Worm (Caenorhabditis elegans): Measurements from ENCODE around the gene haf-3.
"Not testable (repeated sequence)": the region's sequence is repeated elsewhere in the genome, so short reads cannot be mapped to it uniquely, and the experiment has no call there.

The haf-3 gene

DNA sequence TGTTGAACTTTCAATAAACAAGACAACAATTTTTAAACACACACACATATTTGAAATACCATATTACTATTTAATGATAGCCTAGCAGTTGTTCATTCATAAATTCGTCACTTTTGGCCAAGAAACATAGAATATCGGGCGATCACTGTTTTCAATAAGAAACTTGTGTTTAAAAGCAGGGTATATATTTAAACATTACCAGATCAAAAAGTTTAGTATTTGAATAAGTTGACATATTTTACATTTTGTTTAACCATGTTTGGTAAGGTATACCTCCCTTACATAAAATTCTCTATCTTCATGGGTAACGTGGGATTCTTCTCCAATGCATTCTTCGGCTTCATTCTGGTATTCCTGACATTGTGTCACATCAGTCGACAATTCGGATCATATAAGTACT lies 11.2 kb downstream of the haf-3 start, which contains the start of gene str-8:
str-8 (plus strand) TSS at position 301 of the 400 bp plus-strand sequence.
- not testable (repeated sequence) for TF ChIP-seq nfya-1, elt-2, pqm-1 (tag; optimal IDR thresholded peaks at IDR 0.05)

DNA sequence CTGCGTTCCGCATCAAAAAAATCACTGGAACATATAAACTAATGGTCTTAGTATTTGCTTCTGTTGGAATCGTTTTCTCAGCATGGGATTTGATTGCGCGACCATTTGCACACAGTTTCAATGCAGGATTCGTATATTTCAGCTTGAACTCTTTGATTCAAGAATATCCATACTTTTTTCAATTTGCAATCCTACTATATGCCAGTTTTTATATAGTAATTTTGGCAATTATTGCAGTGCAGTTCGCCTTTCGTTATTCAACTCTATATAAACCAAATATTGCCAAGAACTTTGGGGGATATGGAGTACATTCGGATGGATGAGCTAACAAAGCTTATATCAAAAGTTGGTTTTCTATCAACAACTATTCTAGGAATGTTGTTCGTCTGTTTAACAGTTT lies 13.0 kb downstream of the haf-3 start, which contains the start of gene str-5:
str-5 (plus strand) TSS at position 301 of the 400 bp plus-strand sequence.
- TF ChIP-seq ahr-1, pha-2, odd-2 (tag; optimal IDR thresholded peaks at IDR 0.05): not testable (repeated sequence)

ce11 chrV:15752049-15752448 lies 13.9 kb downstream of the haf-3 start, which contains the start of gene str-43:
Gene str-43, minus strand, starts transcription at chrV:15752149.
- TF ChIP-seq ceh-2 (tag; optimal IDR thresholded peaks at IDR 0.05) (no peak), pat-9 (tag; optimal IDR thresholded peaks at IDR 0.05) (no peak), ceh-9 (tag; optimal IDR thresholded peaks at IDR 0.05) (no peak), rnt-1 (tag; optimal IDR thresholded peaks at IDR 0.05) (no peak), ceh-22 (tag; optimal IDR thresholded peaks at IDR 0.05) (no peak), eyg-1 (tag; optimal IDR thresholded peaks at IDR 0.05) (no peak), elt-2 (tag; optimal IDR thresholded peaks at IDR 0.05) (no peak), K09A11.1 (tag; optimal IDR thresholded peaks at IDR 0.05; ENCODE audit: insufficient read depth) (no peak), nfya-1 (tag; optimal IDR thresholded peaks at IDR 0.05) (no peak), tbx-2 (tag; optimal IDR thresholded peaks at IDR 0.05) (no peak), npax-4 (tag; optimal IDR thresholded peaks at IDR 0.05) (no peak), fkh-6 (tag; optimal IDR thresholded peaks at IDR 0.05) (no peak), dve-1 (tag; optimal IDR thresholded peaks at IDR 0.05) (no peak), hlh-30 (tag; optimal IDR thresholded peaks at IDR 0.05; ENCODE audit: insufficient read depth) (no peak), syd-9 (tag; optimal IDR thresholded peaks at IDR 0.05) (no peak)

DNA sequence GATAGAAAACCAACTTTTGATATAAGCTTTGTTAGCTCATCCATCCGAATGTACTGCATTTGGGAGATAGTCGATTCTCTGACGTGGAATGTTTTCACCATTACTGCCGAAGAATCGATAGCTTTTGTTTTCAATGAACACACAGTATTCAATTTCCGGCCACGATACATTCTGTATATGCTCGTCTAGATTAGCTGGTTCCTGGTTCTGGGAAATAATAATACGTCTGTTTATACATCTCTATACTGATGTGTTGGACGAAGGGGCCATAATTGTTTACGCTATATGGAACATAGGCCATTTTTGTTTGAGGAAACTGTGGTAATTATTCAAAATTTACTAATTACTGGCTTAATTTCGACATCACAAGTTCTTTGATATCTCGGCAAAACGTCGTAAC lies 15.8 kb downstream of the haf-3 start, which contains the start of gene str-6:
str-6 (minus strand) TSS at position 101 of the 400 bp plus-strand sequence.
- TF ChIP-seq unc-42 (tag; optimal IDR thresholded peaks at IDR 0.05): no peak
- TF ChIP-seq pha-4 (tag; optimal IDR thresholded peaks at IDR 0.05): no peak
- no peak for TF ChIP-seq syd-9 (tag; optimal IDR thresholded peaks at IDR 0.05)
- no peak for TF ChIP-seq ets-4 (tag; optimal IDR thresholded peaks at IDR 0.05)
- no peak for TF ChIP-seq sox-2 (GFP tag; IDR thresholded peaks at IDR 0.05)
- no peak for TF ChIP-seq ref-2 (tag; optimal IDR thresholded peaks at IDR 0.05)
- no peak for TF ChIP-seq ceh-19 (GFP tag; optimal IDR thresholded peaks at IDR 0.05)
- no peak for TF ChIP-seq ceh-22 (tag; optimal IDR thresholded peaks at IDR 0.05)
- TF ChIP-seq madf-2 (tag; optimal IDR thresholded peaks at IDR 0.05): no peak
- TF ChIP-seq pha-2 (tag; optimal IDR thresholded peaks at IDR 0.05): no peak
- no peak for TF ChIP-seq nhr-11 (tag; optimal IDR thresholded peaks at IDR 0.05)
- no peak for TF ChIP-seq K02D7.2 (tag; optimal IDR thresholded peaks at IDR 0.05)

ce11 chrV:15748343-15748742 lies 17.6 kb downstream of the haf-3 start, which contains the start of gene T23D5.8:
Gene T23D5.8, minus strand, starts transcription at chrV:15748443.
- TF ChIP-seq pag-3 (tag; optimal IDR thresholded peaks at IDR 0.05; ENCODE audit: borderline replicate concordance); dmd-4 (tag; optimal IDR thresholded peaks at IDR 0.05; ENCODE audit: borderline replicate concordance); C38D4.7 (GFP tag; optimal IDR thresholded peaks at IDR 0.05): not testable (repeated sequence)

ce11 chrV:15744366-15744765 lies 21.6 kb downstream of the haf-3 start, which contains the start of gene str-19:
Gene str-19, minus strand, starts transcription at chrV:15744466.
- TF ChIP-seq C38D4.7 (GFP tag; optimal IDR thresholded peaks at IDR 0.05); ceh-24 (tag; optimal IDR thresholded peaks at IDR 0.05); ceh-30 (tag; optimal IDR thresholded peaks at IDR 0.05): not testable (repeated sequence)

Measured in whole organism, late embryonic.